Fruit fly (Drosophila melanogaster) whole organism, embryonic: ENCODE measurements around the gene GCS2beta.

ENCODE experiments used
- Awh ChIP-seq: fragments of 200-800 bp; sonication (Bioruptor generic); IDR thresholded peaks from 2 replicates; pipeline ENCODE4, ENCODE4 v1.3.6; 2022; ENCODE audit warnings: missing biosample characterization, missing genetic modification characterization
- B-H1 ChIP-seq: fragments of 200-800 bp; sonication (Bioruptor generic); IDR thresholded peaks from 3 replicates; pipeline ENCODE4 v1.3.6; 2022; ENCODE audit warnings: missing biosample characterization, missing genetic modification characterization
- Bdp1 ChIP-seq: fragments of 200-800 bp; sonication (Bioruptor generic); optimal IDR thresholded peaks from 3 replicates; lab custom pipeline; 2016; ENCODE audit warnings: missing biosample characterization, missing genetic modification characterization
- CG10959 ChIP-seq: fragments of 200-800 bp; sonication (Bioruptor generic); IDR thresholded peaks from 2 replicates; pipeline ENCODE4 v1.3.6; 2022; ENCODE audit warnings: missing biosample characterization, missing genetic modification characterization
- CG11247 ChIP-seq: fragments of 200-800 bp; sonication (Bioruptor generic); IDR thresholded peaks from 2 replicates; pipeline ENCODE4 v1.3.6; 2022; ENCODE audit warnings: missing biosample characterization, missing genetic modification characterization
- CG1647 ChIP-seq: fragments of 200-800 bp; sonication (Bioruptor generic); optimal IDR thresholded peaks from 3 replicates; lab custom pipeline; 2016; ENCODE audit warnings: missing biosample characterization, missing genetic modification characterization
- CG16779 ChIP-seq: fragments of 200-800 bp; sonication (Bioruptor generic); IDR thresholded peaks from 2 replicates; pipeline ENCODE4 v1.3.6; 2022; ENCODE audit warnings: missing biosample characterization, missing genetic modification characterization
- CG16813 ChIP-seq: fragments of 200-800 bp; sonication (Bioruptor generic); IDR thresholded peaks from 3 replicates; pipeline ENCODE4 v1.3.6; 2022; ENCODE audit warnings: missing biosample characterization, missing genetic modification characterization; ENCODE audit not compliant: partially characterized antibody
- CG16863 ChIP-seq: fragments of 200-800 bp; sonication (Bioruptor generic); optimal IDR thresholded peaks from 3 replicates; lab custom pipeline; 2016; ENCODE audit warnings: missing biosample characterization, missing genetic modification characterization
- CG17385 ChIP-seq: fragments of 200-800 bp; sonication (Bioruptor generic); optimal IDR thresholded peaks from 3 replicates; lab custom pipeline; 2018; ENCODE audit warnings: missing biosample characterization, mild to moderate bottlenecking, missing genetic modification characterization
- CG2116 ChIP-seq: fragments of 200-800 bp; sonication (Bioruptor generic); optimal IDR thresholded peaks from 3 replicates; lab custom pipeline; 2018; ENCODE audit warnings: missing biosample characterization, mild to moderate bottlenecking, missing genetic modification characterization
- CG2202 ChIP-seq: fragments of 200-800 bp; sonication (Bioruptor generic); optimal IDR thresholded peaks from 2 replicates; lab custom pipeline; 2018; ENCODE audit warnings: missing biosample characterization, mild to moderate bottlenecking, missing genetic modification characterization
- CG2678 ChIP-seq: fragments of 200-800 bp; sonication (Bioruptor generic); optimal IDR thresholded peaks from 3 replicates; lab custom pipeline; 2019; ENCODE audit warnings: missing biosample characterization, mild to moderate bottlenecking, missing genetic modification characterization, moderate library complexity
- CG2712 ChIP-seq: fragments of 200-800 bp; optimal IDR thresholded peaks from 3 replicates; lab custom pipeline; 2019; ENCODE audit warnings: missing biosample characterization, mild to moderate bottlenecking, missing genetic modification characterization, moderate library complexity
- CG3407 ChIP-seq: fragments of 200-800 bp; sonication (Bioruptor generic); optimal IDR thresholded peaks from 2 replicates; lab custom pipeline; 2018; ENCODE audit warnings: missing biosample characterization, mild to moderate bottlenecking, missing genetic modification characterization
- CG3726 ChIP-seq: fragments of 200-800 bp; sonication (Bioruptor generic); IDR thresholded peaks from 3 replicates; pipeline ENCODE4, ENCODE4 v1.3.6; 2022; ENCODE audit warnings: missing biosample characterization, missing genetic modification characterization
- CG4328 ChIP-seq: fragments of 200-800 bp; sonication (Bioruptor generic); optimal IDR thresholded peaks from 3 replicates; lab custom pipeline; 2017; ENCODE audit warnings: missing biosample characterization, missing genetic modification reagents, missing genetic modification characterization
- CG5245 ChIP-seq: fragments of 200-800 bp; sonication (Bioruptor generic); optimal IDR thresholded peaks from 3 replicates; lab custom pipeline; 2016; ENCODE audit warnings: missing biosample characterization, missing genetic modification characterization
- CG6791 ChIP-seq: fragments of 200-800 bp; sonication (Bioruptor generic); IDR thresholded peaks from 3 replicates; pipeline ENCODE4 v1.3.6; 2022; ENCODE audit warnings: missing biosample characterization, missing genetic modification characterization; ENCODE audit not compliant: partially characterized antibody
- CG7839 ChIP-seq: fragments of 200-800 bp; sonication (Bioruptor generic); optimal IDR thresholded peaks from 3 replicates; lab custom pipeline; 2018; ENCODE audit warnings: missing biosample characterization, mild to moderate bottlenecking, missing genetic modification characterization, moderate library complexity
- CG8924 ChIP-seq: fragments of 200-800 bp; optimal IDR thresholded peaks from 3 replicates; lab custom pipeline; 2019; ENCODE audit warnings: missing biosample characterization, mild to moderate bottlenecking, missing genetic modification characterization, moderate library complexity
- Dek ChIP-seq: fragments of 200-800 bp; sonication (Bioruptor generic); optimal IDR thresholded peaks from 3 replicates; lab custom pipeline; 2019; ENCODE audit warnings: missing biosample characterization, mild to moderate bottlenecking, missing genetic modification characterization, moderate library complexity
- Dip2 ChIP-seq: fragments of 200-800 bp; sonication (Bioruptor generic); IDR thresholded peaks from 2 replicates; pipeline ENCODE4 v1.3.6; 2022; ENCODE audit warnings: missing biosample characterization, missing genetic modification characterization
- ERR ChIP-seq: fragments of 200-800 bp; sonication (Bioruptor generic); optimal IDR thresholded peaks from 2 replicates; lab custom pipeline; 2016; ENCODE audit warnings: missing biosample characterization, missing genetic modification characterization
- H15 ChIP-seq: fragments of 200-800 bp; sonication (Bioruptor generic); IDR thresholded peaks from 3 replicates; pipeline ENCODE4 v1.3.6; 2022; ENCODE audit warnings: missing biosample characterization, missing genetic modification characterization
- PHDP ChIP-seq: fragments of 200-800 bp; sonication (Bioruptor generic); optimal IDR thresholded peaks from 3 replicates; lab custom pipeline; 2018; ENCODE audit warnings: missing biosample characterization, mild to moderate bottlenecking, missing genetic modification characterization, moderate library complexity
- Scr ChIP-seq: fragments of 200-800 bp; sonication (Bioruptor generic); IDR thresholded peaks from 2 replicates; pipeline ENCODE4 v1.3.6; 2022; ENCODE audit warnings: missing biosample characterization, missing genetic modification characterization; ENCODE audit not compliant: partially characterized antibody
- TFAM ChIP-seq: fragments of 200-800 bp; sonication (Bioruptor generic); optimal IDR thresholded peaks from 2 replicates; lab custom pipeline; 2017; ENCODE audit warnings: missing biosample characterization, missing genetic modification characterization, inconsistent platforms
- bbx ChIP-seq: fragments of 200-800 bp; sonication (Bioruptor generic); IDR thresholded peaks from 2 replicates; pipeline ENCODE4 v1.3.6; 2022; ENCODE audit warnings: missing biosample characterization, missing genetic modification characterization; ENCODE audit not compliant: partially characterized antibody
- br ChIP-seq: fragments of >200 bp; optimal IDR thresholded peaks from 2 replicates; lab custom pipeline; 2017
- cato ChIP-seq: fragments of 200-800 bp; sonication (Bioruptor generic); optimal IDR thresholded peaks from 2 replicates; lab custom pipeline; 2016; ENCODE audit warnings: missing biosample characterization, missing genetic modification characterization, borderline replicate concordance
- croc ChIP-seq: fragments of 200-800 bp; sonication (Bioruptor generic); conservative IDR thresholded peaks from 3 replicates; pipeline ENCODE4 v1.3.6; 2022; ENCODE audit warnings: missing biosample characterization, missing genetic modification characterization
- fd64A ChIP-seq: fragments of 200-800 bp; sonication (Bioruptor generic); optimal IDR thresholded peaks from 3 replicates; lab custom pipeline; 2018; ENCODE audit warnings: missing biosample characterization, mild to moderate bottlenecking, missing genetic modification characterization
- gfzf ChIP-seq: fragments of 200-800 bp; sonication (Bioruptor generic); optimal IDR thresholded peaks from 2 replicates; lab custom pipeline; 2016; ENCODE audit warnings: missing biosample characterization, mild to moderate bottlenecking, missing genetic modification characterization, moderate library complexity
- kah ChIP-seq: fragments of 200-800 bp; sonication (Bioruptor generic); optimal IDR thresholded peaks from 2 replicates; lab custom pipeline; 2018; ENCODE audit warnings: missing biosample characterization, mild to moderate bottlenecking, missing genetic modification characterization
- kni ChIP-seq: fragments of 200-800 bp; sonication (Bioruptor generic); optimal IDR thresholded peaks from 3 replicates; lab custom pipeline; 2017; ENCODE audit warnings: mild to moderate bottlenecking, missing biosample characterization, missing genetic modification reagents, missing genetic modification characterization
- pnt ChIP-seq: fragments of 200-800 bp; sonication (Bioruptor generic); optimal IDR thresholded peaks from 3 replicates; lab custom pipeline; 2016; ENCODE audit warnings: missing biosample characterization, missing genetic modification characterization
- salm ChIP-seq: fragments of 200-800 bp; sonication (Bioruptor generic); optimal IDR thresholded peaks from 2 replicates; lab custom pipeline; 2018; ENCODE audit warnings: missing biosample characterization, mild to moderate bottlenecking, missing genetic modification characterization
- schlank ChIP-seq: fragments of 200-800 bp; sonication (Bioruptor generic); optimal IDR thresholded peaks from 2 replicates; lab custom pipeline; 2018; ENCODE audit warnings: missing biosample characterization, mild to moderate bottlenecking, missing genetic modification characterization
- sens-2 ChIP-seq: fragments of 200-800 bp; sonication (Bioruptor generic); IDR thresholded peaks from 2 replicates; pipeline ENCODE4 v1.3.6; 2022; ENCODE audit warnings: missing biosample characterization, missing genetic modification characterization
- sim ChIP-seq: fragments of 200-800 bp; sonication (Bioruptor generic); IDR thresholded peaks from 2 replicates; pipeline ENCODE4 v1.3.6; 2022; ENCODE audit warnings: missing biosample characterization, missing genetic modification characterization
- slbo ChIP-seq: fragments of 200-800 bp; sonication (Bioruptor generic); IDR thresholded peaks from 2 replicates; pipeline ENCODE4 v1.3.6; 2022; ENCODE audit warnings: missing biosample characterization, missing genetic modification characterization
- stwl ChIP-seq: fragments of 200-800 bp; sonication (Bioruptor generic); optimal IDR thresholded peaks from 3 replicates; lab custom pipeline; 2018; ENCODE audit warnings: missing biosample characterization, mild to moderate bottlenecking, missing genetic modification characterization, moderate library complexity
- sug ChIP-seq: fragments of 200-800 bp; optimal IDR thresholded peaks from 2 replicates; lab custom pipeline; 2019; ENCODE audit warnings: missing biosample characterization, mild to moderate bottlenecking, missing genetic modification characterization, moderate library complexity
- tap ChIP-seq: fragments of 200-800 bp; optimal IDR thresholded peaks from 3 replicates; lab custom pipeline; 2019; ENCODE audit warnings: missing biosample characterization, mild to moderate bottlenecking, missing genetic modification characterization, moderate library complexity
- twi ChIP-seq: fragments of 200-800 bp; optimal IDR thresholded peaks from 2 replicates; lab custom pipeline; 2019; ENCODE audit warnings: missing biosample characterization, mild to moderate bottlenecking, missing genetic modification characterization, moderate library complexity

The GCS2beta gene

dm6 chr2L:17465915-17466677 is 18.0 kb downstream of the GCS2beta start (continued):
- TF ChIP-seq CG2116 (GFP tag; lab: Kevin White, UChicago) (peak; percentile 30), CG16779 (GFP tag; lab: Robert Waterston, UW) (no peak), sug (tag; lab: Kevin White, UChicago) (no peak), Scr (GFP tag; lab: Robert Waterston, UW) (no peak), twi (peak; percentile 87), schlank (tag; lab: Kevin White, UChicago) (no peak), CG16813 (GFP tag; lab: Robert Waterston, UW) (no peak), gfzf (no peak), bbx (no peak), kah (GFP tag; lab: Kevin White, UChicago) (peak; percentile 77), tap (tag; lab: Kevin White, UChicago) (peak; percentile 79), CG5245 (GFP tag; lab: Kevin White, UChicago) (peak; percentile 68), sim (GFP tag; lab: Robert Waterston, UW) (peak; percentile 69; the same call in 1 of the 2 replicates), B-H1 (GFP tag; lab: Robert Waterston, UW) (peak; percentile 65), pnt (GFP tag; lab: Kevin White, UChicago) (peak; percentile 77), kni (GFP tag; lab: Kevin White, UChicago) (no peak), CG16863 (GFP tag; lab: Kevin White, UChicago) (peak; percentile 75), sens-2 (GFP tag; lab: Robert Waterston, UW) (peak; percentile 56; the same call in 1 of the 2 replicates), br (lab: Kevin White, UChicago) (no peak), TFAM (GFP tag; lab: Kevin White, UChicago) (peak; percentile 4), CG2678 (tag; lab: Kevin White, UChicago) (peak; percentile 89), ERR (peak; percentile 61), CG1647 (GFP tag; lab: Kevin White, UChicago) (peak; percentile 73), Awh (GFP tag; lab: Robert Waterston, UW) (peak; percentile 62; the same call in 1 of the 2 replicates), CG3726 (GFP tag; lab: Robert Waterston, UW) (peak; percentile 74; the same call in 2 of the 3 replicates), Bdp1 (GFP tag; lab: Kevin White, UChicago) (peak; percentile 59), CG4328 (GFP tag; lab: Kevin White, UChicago) (peak; percentile 74), stwl (tag; lab: Kevin White, UChicago) (no peak), H15 (GFP tag; lab: Robert Waterston, UW) (peak; percentile 71; the same call in 2 of the 3 replicates), cato (GFP tag; lab: Kevin White, UChicago) (peak; percentile 70), CG11247 (GFP tag; lab: Robert Waterston, UW) (peak; percentile 47; the same call in 1 of the 2 replicates), CG2202 (tag; lab: Kevin White, UChicago) (peak; percentile 77), CG6791 (GFP tag; lab: Robert Waterston, UW) (no peak), slbo (GFP tag; lab: Robert Waterston, UW) (no peak; the same call in 1 of the 2 replicates), CG17385 (GFP tag; lab: Kevin White, UChicago) (peak; percentile 78), CG7839 (tag; lab: Kevin White, UChicago) (peak; percentile 87), salm (tag; lab: Kevin White, UChicago) (no peak), croc (GFP tag; lab: Robert Waterston, UW) (peak; percentile 83), Dek (peak; percentile 76), CG2712 (tag; lab: Kevin White, UChicago) (peak; percentile 88), CG10959 (GFP tag; lab: Robert Waterston, UW) (peak; percentile 71), PHDP (tag; lab: Kevin White, UChicago) (peak; percentile 86), CG8924 (no peak), fd64A (GFP tag; lab: Kevin White, UChicago) (peak; percentile 58), Dip2 (no peak), CG3407 (peak; percentile 58)
- TF ChIP-seq, all 482 proteins: peak for 356
